Worm (Caenorhabditis elegans): ENCODE results near the gene mrpl-18.

ce11 chrIII:8155166-8155565 is 10.4 kb downstream of the mrpl-18 start, which contains the start of gene D2007.1:
- TF ChIP-seq lin-39 (tag; optimal IDR thresholded peaks at IDR 0.05) (no peak), nhr-12 (tag; optimal IDR thresholded peaks at IDR 0.05) (no peak), ama-1 (optimal IDR thresholded peaks at IDR 0.05) (no peak), nhr-11 (tag; optimal IDR thresholded peaks at IDR 0.05) (no peak)
